Worm (Caenorhabditis elegans) whole organism, late embryonic: ENCODE results near the gene str-88.

Source experiments
- eyg-1 ChIP-seq: sonication (generic microtip); optimal IDR thresholded peaks from 2 replicates; lab custom pipeline; 2016; ENCODE audit warnings: missing genotype, missing genetic modification characterization, missing compliant biosample characterization
- madf-2 ChIP-seq: sonication (generic microtip); optimal IDR thresholded peaks from 2 replicates; lab custom pipeline; 2017; ENCODE audit warnings: missing genetic modification characterization, missing compliant biosample characterization

DNA sequence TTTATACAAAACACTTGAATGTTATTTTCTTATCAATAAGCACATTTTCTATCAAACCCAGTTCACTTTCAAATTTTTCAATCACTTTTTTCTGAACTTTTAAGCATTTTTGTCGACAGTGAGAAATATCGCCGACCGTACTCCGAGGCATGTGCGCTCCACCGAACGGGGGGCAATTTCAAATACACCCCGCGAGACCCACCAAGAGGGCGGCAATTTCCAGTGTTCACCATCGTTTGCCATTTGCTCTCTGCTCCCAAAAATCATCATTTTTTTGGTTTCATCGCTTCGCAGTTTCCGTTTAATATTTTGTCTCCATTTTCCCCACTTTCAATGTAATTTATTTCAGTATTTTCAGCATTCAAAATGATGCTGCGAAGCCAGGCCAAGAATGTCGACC, 11.7 kb upstream of the str-88 start, which contains the start of gene cyb-3:
- TF ChIP-seq eyg-1 (tag; lab: Kevin White, UChicago) (no peak), madf-2 (tag; lab: Kevin White, UChicago) (no peak)
